Worm (Caenorhabditis elegans): Measurements from ENCODE around the gene srw-100.

The srw-100 gene

DNA sequence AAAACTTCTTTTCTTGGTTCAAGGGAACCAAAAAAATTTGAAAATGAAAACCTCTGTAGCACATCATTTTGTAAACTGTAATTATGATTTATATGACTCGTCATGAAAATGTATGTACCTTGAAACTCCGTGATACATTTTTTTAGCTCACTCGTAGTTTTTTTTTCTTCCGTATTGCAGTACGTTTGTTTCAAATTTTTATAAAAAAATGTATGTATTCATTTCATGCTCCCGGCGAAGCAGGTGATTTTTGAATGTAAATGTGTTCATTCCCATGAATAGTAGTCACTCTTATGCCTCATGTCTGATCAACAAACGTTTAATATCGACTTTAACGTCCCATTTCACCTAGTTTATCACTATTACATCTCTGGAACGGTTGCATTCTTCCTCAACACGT lies 14.3 kb downstream of the srw-100 start, which contains the start of gene sri-27:
Gene sri-27, plus strand, starts transcription at position 301 of the 400 bp plus-strand sequence.
- no peak for TF ChIP-seq madf-9 (GFP tag; conservative IDR thresholded peaks at IDR 0.05)
- no peak for TF ChIP-seq mdl-1 (tag; optimal IDR thresholded peaks at IDR 0.05)

DNA sequence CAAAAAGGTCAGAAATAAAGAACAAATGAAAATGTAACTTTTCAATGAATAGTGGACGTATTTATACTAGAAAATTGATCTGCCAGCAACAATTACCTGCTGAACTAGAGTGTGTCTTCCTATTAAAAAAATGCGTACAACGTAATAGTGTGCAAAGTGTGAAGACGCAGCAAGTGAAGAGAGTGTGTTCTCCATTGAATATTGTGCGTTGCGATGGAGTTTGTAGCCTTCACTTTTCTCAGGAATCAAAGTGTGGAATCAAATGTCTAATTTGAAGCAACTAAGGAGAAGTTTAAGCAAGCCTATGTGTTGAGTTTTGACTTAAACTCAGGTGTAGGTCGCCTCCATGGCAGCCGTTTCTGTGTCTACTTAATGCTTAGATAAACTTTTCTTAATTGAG lies 20.9 kb downstream of the srw-100 start, which contains the start of gene gst-21:
Gene gst-21, minus strand, starts transcription at position 101 of the 400 bp plus-strand sequence.
- no peak for TF ChIP-seq zip-11 (GFP tag; IDR thresholded peaks at IDR 0.05)
- TF ChIP-seq unc-62 (GFP tag; optimal IDR thresholded peaks at IDR 0.05 in 1 of 2) = peak in 1 of 2 experiments; percentile 15
- TF ChIP-seq unc-62 (tag; optimal IDR thresholded peaks at IDR 0.05) = no peak
- peak; percentile 65 for TF ChIP-seq nhr-28 (tag; optimal IDR thresholded peaks at IDR 0.05)
- TF ChIP-seq nhr-10 (tag; optimal IDR thresholded peaks at IDR 0.05) = no peak

DNA sequence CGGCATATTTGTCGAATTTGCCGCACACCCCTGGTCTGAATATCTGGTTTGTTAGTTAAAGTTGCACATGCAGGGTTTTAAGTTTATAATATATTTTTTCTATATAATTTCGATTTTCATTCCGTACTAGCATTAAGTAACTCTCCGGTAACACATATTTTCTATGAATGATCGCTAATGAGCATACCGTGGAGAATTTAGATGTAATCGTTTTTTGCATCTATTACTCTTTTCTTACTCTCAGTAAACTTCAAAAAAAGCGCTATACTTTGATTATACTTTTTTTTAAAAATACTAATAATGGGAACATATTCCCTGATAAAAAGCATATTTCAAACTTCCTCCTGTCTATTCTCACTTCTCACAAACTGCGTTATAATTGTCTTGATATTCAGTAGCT lies 23.6 kb downstream of the srw-100 start, which contains the start of gene str-160:
Gene str-160, plus strand, starts transcription at position 301 of the 400 bp plus-strand sequence.
- TF ChIP-seq nhr-10 (tag; optimal IDR thresholded peaks at IDR 0.05) = no peak
- TF ChIP-seq mxl-2 (GFP tag; conservative IDR thresholded peaks at IDR 0.05) = no peak
- TF ChIP-seq lim-7 (GFP tag; IDR thresholded peaks at IDR 0.05) = no peak
- TF ChIP-seq F26F4.8 (GFP tag; conservative IDR thresholded peaks at IDR 0.05) = no peak
- no peak for TF ChIP-seq F49E8.2 (tag; optimal IDR thresholded peaks at IDR 0.05; ENCODE audit: borderline replicate concordance)
- no peak for TF ChIP-seq Y5F2A.4 (GFP tag; optimal IDR thresholded peaks at IDR 0.05)
- no peak for TF ChIP-seq egl-27 (tag; optimal IDR thresholded peaks at IDR 0.05)
- no peak for TF ChIP-seq hlh-11 (tag; optimal IDR thresholded peaks at IDR 0.05)
- no peak for TF ChIP-seq dmd-6 (GFP tag; IDR thresholded peaks at IDR 0.05)
- no peak for TF ChIP-seq php-3 (GFP tag; IDR thresholded peaks at IDR 0.05)
- no peak for TF ChIP-seq nhr-28 (tag; optimal IDR thresholded peaks at IDR 0.05)

DNA sequence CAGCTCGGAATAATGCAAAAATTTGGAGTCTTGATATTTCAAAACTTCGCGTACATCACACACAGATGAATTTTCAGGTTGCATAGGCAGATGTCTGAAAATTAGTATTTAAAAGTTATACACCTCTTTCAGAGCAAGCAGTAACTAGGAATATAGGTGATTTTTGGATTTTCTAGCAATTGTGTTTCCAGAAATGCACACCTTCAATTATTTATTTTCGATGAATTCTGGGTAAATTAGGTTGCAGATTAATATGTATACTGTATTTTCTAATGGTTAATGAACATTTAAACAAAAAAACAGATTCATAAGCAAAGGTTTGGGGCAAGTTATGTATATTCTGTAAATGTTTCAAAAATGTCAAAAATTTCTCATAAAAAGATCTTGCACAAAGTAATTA lies 30.1 kb downstream of the srw-100 start, which contains the start of gene srab-25:
Gene srab-25, minus strand, starts transcription at position 101 of the 400 bp plus-strand sequence.
- TF ChIP-seq hlh-30 (tag; optimal IDR thresholded peaks at IDR 0.05; ENCODE audit: insufficient read depth) (no peak), nhr-102 (tag; optimal IDR thresholded peaks at IDR 0.05) (no peak), lin-15B (tag; optimal IDR thresholded peaks at IDR 0.05) (no peak), D1046.2 (GFP tag; IDR thresholded peaks at IDR 0.05) (no peak), nhr-41 (GFP tag; IDR thresholded peaks at IDR 0.05) (no peak), ceh-32 (tag; optimal IDR thresholded peaks at IDR 0.05; ENCODE audit: poor library complexity) (no peak), unc-130 (GFP tag; optimal IDR thresholded peaks at IDR 0.05) (no peak), dmd-6 (GFP tag; IDR thresholded peaks at IDR 0.05) (no peak), ztf-7 (tag; optimal IDR thresholded peaks at IDR 0.05) (no peak), daf-8 (GFP tag; IDR thresholded peaks at IDR 0.05) (no peak), gei-8 (GFP tag; optimal IDR thresholded peaks at IDR 0.05) (no peak)

DNA sequence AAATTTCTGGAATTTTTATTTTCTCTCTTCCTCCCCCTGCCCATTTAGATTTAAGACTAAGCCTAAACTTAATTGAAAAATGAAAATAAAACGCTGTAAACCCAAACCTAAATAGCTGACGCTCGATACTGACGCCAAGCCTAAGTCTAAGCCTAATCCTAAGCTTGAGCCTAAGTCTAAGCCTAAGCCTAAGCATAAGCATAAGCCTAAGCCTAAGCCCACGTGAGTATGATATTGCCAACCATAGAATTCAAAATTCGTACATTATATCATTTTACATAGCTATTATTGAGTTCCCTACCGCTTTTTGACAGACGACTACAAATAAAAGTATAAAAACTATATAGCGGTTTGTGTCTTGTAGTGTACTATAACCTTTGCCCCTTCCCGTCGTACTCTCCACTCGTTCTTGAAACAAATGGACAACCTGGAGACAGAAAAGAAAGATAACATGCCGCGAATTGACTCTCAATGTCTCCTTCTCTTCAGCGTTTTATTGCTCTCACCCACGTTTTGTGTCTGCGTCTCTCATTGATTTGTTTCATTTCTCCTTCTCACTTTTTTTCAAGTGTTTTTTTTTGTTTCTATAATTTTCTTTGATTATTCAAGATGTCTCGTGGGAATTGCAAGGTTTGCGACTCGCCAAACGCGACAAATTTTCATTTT lies 32.3 kb downstream of the srw-100 start, which contains the start of gene nhr-256:
Gene nhr-256, plus strand, starts transcription at position 567 of the 666 bp plus-strand sequence.
- TF ChIP-seq Y75B8A.6 (GFP tag; IDR thresholded peaks at IDR 0.05) (no peak), nhr-6 (tag; optimal IDR thresholded peaks at IDR 0.05) (peak; percentile 32), madf-5 (GFP tag; IDR thresholded peaks at IDR 0.05) (no peak), hif-1 (tag; optimal IDR thresholded peaks at IDR 0.05) (no peak), lin-15B (tag; optimal IDR thresholded peaks at IDR 0.05) (no peak), tra-1 (GFP tag; IDR thresholded peaks at IDR 0.05) (no peak; the same call in 1 of the 2 replicates), dpl-1 (GFP tag; optimal IDR thresholded peaks at IDR 0.05) (peak; percentile 44), Y48G9A.11 (GFP tag; IDR thresholded peaks at IDR 0.05) (no peak), snpc-4 (tag; optimal IDR thresholded peaks at IDR 0.05) (no peak), F44E2.7 (GFP tag; IDR thresholded peaks at IDR 0.05) (no peak), gei-8 (GFP tag; optimal IDR thresholded peaks at IDR 0.05) (peak; percentile 8), spr-1 (tag; optimal IDR thresholded peaks at IDR 0.05) (peak; percentile 5), mdl-1 (tag; optimal IDR thresholded peaks at IDR 0.05) (peak in 1 of 2 experiments; percentile 81), ceh-28 (tag; optimal IDR thresholded peaks at IDR 0.05) (no peak), nhr-237 (tag; optimal IDR thresholded peaks at IDR 0.05) (no peak), lin-29 (GFP tag; IDR thresholded peaks at IDR 0.05) (no peak), jun-1 (tag; optimal IDR thresholded peaks at IDR 0.05) (peak; percentile 5), spr-3 (GFP tag; optimal IDR thresholded peaks at IDR 0.05) (no peak), snpc-1.2 (GFP tag; IDR thresholded peaks at IDR 0.05) (no peak), lir-3 (tag; optimal IDR thresholded peaks at IDR 0.05) (no peak), lin-1 (GFP tag; IDR thresholded peaks at IDR 0.05) (peak; percentile 81)
